Worm (Caenorhabditis elegans) whole organism, L3 larva: ENCODE results near the gene nuo-1.

Experiments
- egl-5 ChIP-seq: fragments of 150-350 bp; optimal IDR thresholded peaks from 2 replicates; lab custom pipeline; 2017; ENCODE audit warnings: missing biosample characterization, missing genetic modification reagents, missing genetic modification characterization, inconsistent platforms
- lin-15B ChIP-seq: fragments of 150-350 bp; optimal IDR thresholded peaks from 2 replicates; lab custom pipeline; 2014; ENCODE audit warnings: missing biosample characterization, missing genetic modification characterization
- mdl-1 ChIP-seq: fragments of 150-350 bp; optimal IDR thresholded peaks from 2 replicates; lab custom pipeline; 2014; ENCODE audit warnings: missing biosample characterization, missing genetic modification characterization
- mml-1 ChIP-seq: fragments of 150-350 bp; sonication (generic microtip); optimal IDR thresholded peaks from 3 replicates; lab custom pipeline; 2014; ENCODE audit warnings: missing biosample characterization, missing genetic modification characterization
- nhr-11 ChIP-seq: fragments of 150-350 bp; optimal IDR thresholded peaks from 2 replicates; lab custom pipeline; 2014; ENCODE audit warnings: missing biosample characterization, missing genetic modification characterization
- nhr-12 ChIP-seq: fragments of 150-350 bp; optimal IDR thresholded peaks from 2 replicates; lab custom pipeline; 2014; ENCODE audit warnings: missing biosample characterization, missing genetic modification characterization
- nhr-28 ChIP-seq: fragments of 150-350 bp; optimal IDR thresholded peaks from 2 replicates; lab custom pipeline; 2014; ENCODE audit warnings: missing biosample characterization, missing genetic modification characterization
- nhr-76 ChIP-seq: fragments of 150-350 bp; sonication (generic microtip); optimal IDR thresholded peaks from 5 replicates; lab custom pipeline; 2014; ENCODE audit warnings: missing biosample characterization, missing genetic modification characterization
- nhr-77 ChIP-seq: fragments of 150-350 bp; optimal IDR thresholded peaks from 2 replicates; lab custom pipeline; 2014; ENCODE audit warnings: missing biosample characterization, missing genetic modification characterization
- tbx-2 ChIP-seq: sonication (generic microtip); optimal IDR thresholded peaks from 2 replicates; lab custom pipeline; 2016; ENCODE audit warnings: mild to moderate bottlenecking, missing genetic modification characterization, missing compliant biosample characterization
- unc-62 ChIP-seq: fragments of 150-350 bp; sonication (generic microtip); optimal IDR thresholded peaks from 4 replicates; lab custom pipeline; 2014; ENCODE audit warnings: missing biosample characterization, missing genetic modification reagents, missing genetic modification characterization

- TF ChIP-seq nhr-76 (tag; lab: Kevin White, UChicago) (no peak), mdl-1 (tag; lab: Kevin White, UChicago) (no peak), mml-1 (tag; lab: Kevin White, UChicago) (no peak), lin-15B (tag; lab: Kevin White, UChicago) (no peak), tbx-2 (no peak), nhr-12 (no peak), egl-5 (tag; lab: Kevin White, UChicago) (no peak), nhr-77 (tag; lab: Kevin White, UChicago) (no peak), nhr-11 (tag; lab: Kevin White, UChicago) (no peak), unc-62 (no peak), nhr-28 (no peak)
Measured at ce11 chrII:11064191-11064695, 33.4 kb upstream of the nuo-1 start.
